Fruit fly (Drosophila melanogaster) whole organism, embryonic: Measurements from ENCODE around the gene holn1.

Experiments used
- Atf-2 ChIP-seq: fragments of 200-800 bp; sonication (Bioruptor generic); optimal IDR thresholded peaks from 2 replicates; lab custom pipeline; 2016; ENCODE audit warnings: missing biosample characterization, missing genetic modification characterization
- CG10147 ChIP-seq: fragments of 200-800 bp; sonication (Bioruptor generic); optimal IDR thresholded peaks from 2 replicates; lab custom pipeline; 2019; ENCODE audit warnings: missing biosample characterization, mild to moderate bottlenecking, missing genetic modification characterization, moderate library complexity
- CG10274 ChIP-seq: fragments of 200-800 bp; sonication (Bioruptor generic); optimal IDR thresholded peaks from 3 replicates; lab custom pipeline; 2017; ENCODE audit warnings: missing biosample characterization, mild to moderate bottlenecking, missing genetic modification characterization
- CG10565 ChIP-seq: fragments of 200-800 bp; sonication (Bioruptor generic); optimal IDR thresholded peaks from 3 replicates; lab custom pipeline; 2016; ENCODE audit warnings: missing biosample characterization, mild to moderate bottlenecking, missing genetic modification characterization
- CG11695 ChIP-seq: fragments of 200-800 bp; sonication (Bioruptor generic); IDR thresholded peaks from 3 replicates; pipeline ENCODE4 v1.3.6; 2022; ENCODE audit warnings: missing biosample characterization, missing genetic modification characterization
- CG12236 ChIP-seq: fragments of 200-800 bp; sonication (Bioruptor generic); optimal IDR thresholded peaks from 2 replicates; lab custom pipeline; 2016; ENCODE audit warnings: missing biosample characterization, missing genetic modification characterization
- CG13296 ChIP-seq: fragments of 200-800 bp; sonication (Bioruptor generic); optimal IDR thresholded peaks from 3 replicates; lab custom pipeline; 2018; ENCODE audit warnings: missing biosample characterization, mild to moderate bottlenecking, missing genetic modification characterization
- CG13775 ChIP-seq: fragments of 200-800 bp; sonication (Bioruptor generic); optimal IDR thresholded peaks from 3 replicates; lab custom pipeline; 2017; ENCODE audit warnings: missing biosample characterization, mild to moderate bottlenecking, missing genetic modification characterization
- CG15011 ChIP-seq: fragments of 200-800 bp; sonication (Bioruptor generic); optimal IDR thresholded peaks from 3 replicates; lab custom pipeline; 2018; ENCODE audit warnings: missing biosample characterization, mild to moderate bottlenecking, missing genetic modification characterization
- CG15514 ChIP-seq: fragments of 200-800 bp; sonication (Bioruptor generic); optimal IDR thresholded peaks from 3 replicates; lab custom pipeline; 2017; ENCODE audit warnings: missing biosample characterization, missing genetic modification characterization, mild to moderate bottlenecking, moderate library complexity, missing genetic modification reagents
- CG17385 ChIP-seq: fragments of 200-800 bp; sonication (Bioruptor generic); optimal IDR thresholded peaks from 3 replicates; lab custom pipeline; 2018; ENCODE audit warnings: missing biosample characterization, mild to moderate bottlenecking, missing genetic modification characterization
- CG18599 ChIP-seq: fragments of 200-800 bp; sonication (Bioruptor generic); optimal IDR thresholded peaks from 3 replicates; lab custom pipeline; 2017; ENCODE audit warnings: missing biosample characterization, missing genetic modification characterization, mild to moderate bottlenecking, moderate library complexity, missing genetic modification reagents
- CG2202 ChIP-seq: fragments of 200-800 bp; sonication (Bioruptor generic); optimal IDR thresholded peaks from 2 replicates; lab custom pipeline; 2018; ENCODE audit warnings: missing biosample characterization, mild to moderate bottlenecking, missing genetic modification characterization
- CG32772 ChIP-seq: fragments of 200-800 bp; sonication (Bioruptor generic); IDR thresholded peaks from 2 replicates; pipeline ENCODE4 v1.3.6; 2022; ENCODE audit warnings: missing biosample characterization, missing genetic modification characterization
- CG3281 ChIP-seq: fragments of 200-800 bp; sonication (Bioruptor generic); optimal IDR thresholded peaks from 3 replicates; lab custom pipeline; 2017; ENCODE audit warnings: missing biosample characterization, mild to moderate bottlenecking, missing genetic modification characterization
- CG3847 ChIP-seq: fragments of 200-800 bp; sonication (Bioruptor generic); IDR thresholded peaks from 2 replicates; pipeline ENCODE4 v1.3.6; 2022; ENCODE audit warnings: missing biosample characterization, missing genetic modification characterization
- CG4404 ChIP-seq: fragments of 200-800 bp; sonication (Bioruptor generic); IDR thresholded peaks from 2 replicates; pipeline ENCODE4 v1.3.6; 2022; ENCODE audit warnings: missing biosample characterization, missing genetic modification characterization
- CG6254 ChIP-seq: fragments of 200-800 bp; sonication (Bioruptor generic); optimal IDR thresholded peaks from 3 replicates; lab custom pipeline; 2017; ENCODE audit warnings: mild to moderate bottlenecking, missing biosample characterization, missing genetic modification reagents, missing genetic modification characterization
- CG6654 ChIP-seq: fragments of 200-800 bp; sonication (Bioruptor generic); optimal IDR thresholded peaks from 2 replicates; lab custom pipeline; 2017; ENCODE audit warnings: missing biosample characterization, mild to moderate bottlenecking, missing genetic modification characterization
- CG7372 ChIP-seq: fragments of 200-800 bp; sonication (Bioruptor generic); IDR thresholded peaks from 2 replicates; pipeline ENCODE4 v1.3.6; 2022; ENCODE audit warnings: missing biosample characterization, missing genetic modification characterization
- CG8359 ChIP-seq: fragments of 200-800 bp; sonication (Bioruptor generic); optimal IDR thresholded peaks from 2 replicates; lab custom pipeline; 2017; ENCODE audit warnings: missing biosample characterization, mild to moderate bottlenecking, missing genetic modification characterization, borderline replicate concordance
- CG8924 ChIP-seq: fragments of 200-800 bp; optimal IDR thresholded peaks from 3 replicates; lab custom pipeline; 2019; ENCODE audit warnings: missing biosample characterization, mild to moderate bottlenecking, missing genetic modification characterization, moderate library complexity
- CG9876 ChIP-seq: fragments of 200-800 bp; sonication (Bioruptor generic); optimal IDR thresholded peaks from 2 replicates; lab custom pipeline; 2016; ENCODE audit warnings: missing biosample characterization, missing genetic modification characterization
- Eip74EF ChIP-seq, 2 experiments: fragments of 200-800 bp in 1 of 2; fragments of >200 bp in 1 of 2; sonication (Bioruptor generic) in 1 of 2; optimal IDR thresholded peaks; 2 replicates each; lab custom pipeline; 2017 to 2019; ENCODE audit warnings: missing biosample characterization in 2 of 2, missing genetic modification characterization in 2 of 2, mild to moderate bottlenecking in 1 of 2, moderate library complexity in 1 of 2
- GATAe ChIP-seq: fragments of 200-800 bp; sonication (Bioruptor generic); conservative IDR thresholded peaks from 2 replicates; pipeline ENCODE4 v1.3.6; 2022; ENCODE audit warnings: missing biosample characterization, missing genetic modification characterization
- Hr3 ChIP-seq: fragments of 200-800 bp; sonication (Bioruptor generic); optimal IDR thresholded peaks from 3 replicates; lab custom pipeline; 2016; ENCODE audit warnings: missing biosample characterization, missing genetic modification characterization
- Hr51 ChIP-seq, 2 experiments: fragments of 200-800 bp; sonication (Bioruptor generic); optimal IDR thresholded peaks; 2 replicates in 1 of 2; 3 replicates in 1 of 2; lab custom pipeline; 2016 to 2018; ENCODE audit warnings: missing biosample characterization in 2 of 2, missing genetic modification characterization in 2 of 2, mild to moderate bottlenecking in 1 of 2, moderate library complexity in 1 of 2
- Mad ChIP-seq: fragments of 200-800 bp; sonication (Bioruptor generic); optimal IDR thresholded peaks from 2 replicates; lab custom pipeline; 2016; ENCODE audit warnings: missing biosample characterization, missing genetic modification characterization
- Nf-YB ChIP-seq: fragments of 200-800 bp; sonication (Bioruptor generic); optimal IDR thresholded peaks from 3 replicates; lab custom pipeline; 2019; ENCODE audit warnings: missing biosample characterization, mild to moderate bottlenecking, missing genetic modification characterization, moderate library complexity
- Optix ChIP-seq: fragments of 200-800 bp; sonication (Bioruptor generic); IDR thresholded peaks from 3 replicates; pipeline ENCODE4 v1.3.6; 2022; ENCODE audit warnings: missing biosample characterization, missing genetic modification characterization
- Pdp1 ChIP-seq, 2 experiments: fragments of 200-800 bp; sonication (Bioruptor generic); optimal IDR thresholded peaks; 3 replicates each; lab custom pipeline; 2016; ENCODE audit warnings: missing biosample characterization in 2 of 2, missing genetic modification characterization in 2 of 2, mild to moderate bottlenecking in 1 of 2, moderate library complexity in 1 of 2
- Vsx1 ChIP-seq: fragments of 200-800 bp; sonication (Bioruptor generic); optimal IDR thresholded peaks from 2 replicates; lab custom pipeline; 2017; ENCODE audit warnings: missing biosample characterization, mild to moderate bottlenecking, missing genetic modification characterization, missing genetic modification reagents
- ara ChIP-seq: fragments of 200-800 bp; sonication (Bioruptor generic); IDR thresholded peaks from 2 replicates; pipeline ENCODE4 v1.3.6; 2022; ENCODE audit warnings: missing biosample characterization, missing genetic modification characterization
- bcd ChIP-seq: fragments of 200-800 bp; sonication (Bioruptor generic); optimal IDR thresholded peaks from 2 replicates; lab custom pipeline; 2017; ENCODE audit warnings: missing biosample characterization, mild to moderate bottlenecking, missing genetic modification characterization
- chn ChIP-seq: fragments of 200-800 bp; sonication (Bioruptor generic); optimal IDR thresholded peaks from 2 replicates; lab custom pipeline; 2016; ENCODE audit warnings: missing biosample characterization, missing genetic modification characterization
- croc ChIP-seq: fragments of 200-800 bp; sonication (Bioruptor generic); conservative IDR thresholded peaks from 3 replicates; pipeline ENCODE4 v1.3.6; 2022; ENCODE audit warnings: missing biosample characterization, missing genetic modification characterization
- fd64A ChIP-seq: fragments of 200-800 bp; sonication (Bioruptor generic); optimal IDR thresholded peaks from 3 replicates; lab custom pipeline; 2018; ENCODE audit warnings: missing biosample characterization, mild to moderate bottlenecking, missing genetic modification characterization
- fu2 ChIP-seq: fragments of 200-800 bp; sonication (Bioruptor generic); optimal IDR thresholded peaks from 2 replicates; lab custom pipeline; 2016; ENCODE audit warnings: missing biosample characterization, missing genetic modification characterization
- her ChIP-seq: fragments of 200-800 bp; sonication (Bioruptor generic); optimal IDR thresholded peaks from 2 replicates; lab custom pipeline; 2016; ENCODE audit warnings: missing biosample characterization, missing genetic modification characterization
- hth ChIP-seq: fragments of >200 bp; optimal IDR thresholded peaks from 2 replicates; lab custom pipeline; 2017; ENCODE audit warnings: inconsistent platforms
- inv ChIP-seq: fragments of 200-800 bp; sonication (Bioruptor generic); IDR thresholded peaks from 2 replicates; pipeline ENCODE4 v1.3.6; 2022; ENCODE audit warnings: missing biosample characterization, missing genetic modification characterization; ENCODE audit not compliant: partially characterized antibody
- mld ChIP-seq: fragments of 200-800 bp; sonication (Bioruptor generic); IDR thresholded peaks from 3 replicates; pipeline ENCODE4 v1.3.6; 2022; ENCODE audit warnings: missing biosample characterization, missing genetic modification characterization; ENCODE audit not compliant: partially characterized antibody
- phol ChIP-seq: fragments of 200-800 bp; sonication (Bioruptor generic); optimal IDR thresholded peaks from 3 replicates; lab custom pipeline; 2018; ENCODE audit warnings: missing biosample characterization, mild to moderate bottlenecking, missing genetic modification characterization, moderate library complexity
- row ChIP-seq: fragments of 200-800 bp; sonication (Bioruptor generic); IDR thresholded peaks from 3 replicates; pipeline ENCODE4 v1.3.6; 2022; ENCODE audit warnings: missing biosample characterization, missing genetic modification characterization
- sisA ChIP-seq: fragments of 200-800 bp; sonication (Bioruptor generic); IDR thresholded peaks from 2 replicates; pipeline ENCODE4 v1.3.6; 2022; ENCODE audit warnings: missing biosample characterization, missing genetic modification characterization
- slbo ChIP-seq: fragments of 200-800 bp; sonication (Bioruptor generic); IDR thresholded peaks from 2 replicates; pipeline ENCODE4 v1.3.6; 2022; ENCODE audit warnings: missing biosample characterization, missing genetic modification characterization
- sob ChIP-seq: fragments of 200-800 bp; sonication (Bioruptor generic); IDR thresholded peaks from 2 replicates; pipeline ENCODE4 v1.3.6; 2022; ENCODE audit warnings: missing biosample characterization, missing genetic modification characterization
- wdn ChIP-seq: fragments of 200-800 bp; sonication (Bioruptor generic); IDR thresholded peaks from 2 replicates; pipeline ENCODE4 v1.3.6; 2022; ENCODE audit warnings: missing biosample characterization, missing genetic modification characterization
- zen2 ChIP-seq: fragments of 200-800 bp; sonication (Bioruptor generic); IDR thresholded peaks from 3 replicates; pipeline ENCODE4 v1.3.6; 2022; ENCODE audit warnings: missing biosample characterization, missing genetic modification characterization; ENCODE audit not compliant: partially characterized antibody

The holn1 gene

DNA sequence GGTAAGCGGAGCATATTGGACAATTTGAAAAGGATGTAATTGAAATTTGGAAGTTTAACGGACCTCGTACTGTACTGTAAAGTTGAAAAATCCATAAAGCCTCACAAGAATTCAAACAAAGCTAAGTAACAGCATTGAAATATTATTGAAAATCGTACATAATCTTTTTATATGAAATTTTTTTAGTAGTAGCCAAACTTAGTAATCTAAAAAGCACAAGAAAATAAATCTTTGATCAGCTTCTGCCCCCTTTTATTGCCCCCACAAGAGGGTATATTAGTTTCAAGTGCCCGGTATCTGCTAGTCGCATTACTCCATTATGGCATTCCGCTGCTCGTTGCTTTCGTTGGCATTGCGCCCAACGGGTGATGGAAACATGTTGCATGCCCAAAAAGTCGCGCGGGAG is 31.1 kb downstream of the holn1 start (continued):
- TF ChIP-seq row (GFP tag; lab: Robert Waterston, UW) (peak; percentile 75; the same call in 2 of the 3 replicates), Optix (GFP tag; lab: Robert Waterston, UW) (no peak), her (GFP tag; lab: Kevin White, UChicago) (no peak), phol (tag; lab: Kevin White, UChicago) (peak; percentile 84), fd64A (no peak), Atf-2 (GFP tag; lab: Kevin White, UChicago) (peak; percentile 20), mld (GFP tag; lab: Robert Waterston, UW) (no peak), fu2 (GFP tag; lab: Kevin White, UChicago) (no peak), CG8359 (GFP tag; lab: Kevin White, UChicago) (peak; percentile 27), croc (peak; percentile 69), wdn (GFP tag; lab: Robert Waterston, UW) (no peak), hth (lab: Kevin White, UChicago) (no peak), CG11695 (GFP tag; lab: Robert Waterston, UW) (peak; percentile 54; the same call in 2 of the 3 replicates), zen2 (GFP tag; lab: Robert Waterston, UW) (no peak), CG13775 (GFP tag; lab: Kevin White, UChicago) (peak; percentile 62), Vsx1 (GFP tag; lab: Kevin White, UChicago) (peak; percentile 6), sisA (GFP tag; lab: Robert Waterston, UW) (peak; percentile 54; the same call in 1 of the 2 replicates), slbo (GFP tag; lab: Robert Waterston, UW) (no peak; the same call in 1 of the 2 replicates), Nf-YB (GFP tag; lab: Kevin White, UChicago) (peak; percentile 32), CG3847 (GFP tag; lab: Robert Waterston, UW) (0 out of 2 replicates have a peak, but pooled peaks have one; percentile 26), Hr51 (GFP tag; optimal IDR thresholded peaks at IDR 0.05; lab: Kevin White, UChicago) (no peak), CG17385 (GFP tag; lab: Kevin White, UChicago) (peak; percentile 42), CG32772 (GFP tag; lab: Robert Waterston, UW) (no peak; the same call in 1 of the 2 replicates), Pdp1 (GFP tag; optimal IDR thresholded peaks at IDR 0.05; lab: Kevin White, UChicago) (peak; percentile 37 to 48), CG6254 (GFP tag; lab: Kevin White, UChicago) (peak; percentile 65), CG13296 (GFP tag; lab: Kevin White, UChicago) (no peak), CG4404 (GFP tag; lab: Robert Waterston, UW) (peak; percentile 58; the same call in 1 of the 2 replicates), CG6654 (GFP tag; lab: Kevin White, UChicago) (peak; percentile 32), CG10565 (GFP tag; lab: Kevin White, UChicago) (no peak), Mad (no peak), CG12236 (GFP tag; lab: Kevin White, UChicago) (no peak), CG10274 (GFP tag; lab: Kevin White, UChicago) (peak; percentile 28), CG15514 (GFP tag; lab: Kevin White, UChicago) (peak; percentile 36), sob (peak; percentile 57), bcd (GFP tag; lab: Kevin White, UChicago) (peak; percentile 78), GATAe (no peak), CG15011 (GFP tag; lab: Kevin White, UChicago) (no peak), Eip74EF (GFP tag; optimal IDR thresholded peaks at IDR 0.05; lab: Kevin White, UChicago) (peak in 1 of 2 experiments; percentile 65), CG18599 (GFP tag; lab: Kevin White, UChicago) (peak; percentile 36), CG3281 (GFP tag; lab: Kevin White, UChicago) (peak; percentile 40), CG10147 (GFP tag; lab: Kevin White, UChicago) (peak; percentile 2), CG7372 (GFP tag; lab: Robert Waterston, UW) (no peak), inv (no peak), CG2202 (tag; lab: Kevin White, UChicago) (peak; percentile 17), CG8924 (peak; percentile 62), CG9876 (GFP tag; lab: Kevin White, UChicago) (no peak), chn (peak; percentile 42), Hr3 (GFP tag; lab: Kevin White, UChicago) (peak; percentile 63), ara (GFP tag; lab: Robert Waterston, UW) (peak; percentile 63; the same call in 1 of the 2 replicates)
